Fruit fly (Drosophila melanogaster): ENCODE measurements around the gene CG32640.

The CG32640 gene

DNA sequence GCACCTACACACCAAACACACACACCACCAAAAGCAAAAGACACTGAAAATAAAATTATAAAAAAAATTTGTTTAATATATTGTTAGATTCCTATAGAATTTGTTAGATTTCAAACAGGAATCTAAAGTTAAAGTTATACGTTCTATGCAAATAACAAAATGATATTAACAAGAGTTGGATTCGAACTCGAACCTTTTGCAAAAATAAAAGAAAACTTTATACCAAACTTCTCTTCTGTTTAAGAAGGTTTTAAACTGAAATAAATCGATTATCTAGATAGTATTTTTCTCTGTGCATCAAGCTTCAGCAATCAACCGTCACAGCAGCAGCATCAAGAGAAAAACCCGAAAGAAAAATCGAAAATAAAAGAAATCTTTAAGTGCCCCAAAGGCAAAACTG is 48.7 kb downstream of the CG32640 start (continued):
- TF ChIP-seq bsh (GFP tag; optimal IDR thresholded peaks at IDR 0.05): peak in 1 of 2 experiments; percentile 60
- TF ChIP-seq dati (GFP tag; IDR thresholded peaks at IDR 0.05): no peak
- TF ChIP-seq CG32772 (GFP tag; IDR thresholded peaks at IDR 0.05): no peak
- 0 out of 2 replicates have a peak, but pooled peaks have one; percentile 11 for TF ChIP-seq crol (GFP tag; IDR thresholded peaks at IDR 0.05)
- no peak for TF ChIP-seq Doc3 (GFP tag; IDR thresholded peaks at IDR 0.05; ENCODE audit: partially characterized antibody)
- TF ChIP-seq sens (GFP tag): peak; percentile 83
- TF ChIP-seq D19A (tag; optimal IDR thresholded peaks at IDR 0.05): peak; percentile 47
- TF ChIP-seq esg (GFP tag; conservative IDR thresholded peaks at IDR 0.05): no peak
- TF ChIP-seq usp (GFP tag; optimal IDR thresholded peaks at IDR 0.05): no peak
- TF ChIP-seq CG10565 (GFP tag; optimal IDR thresholded peaks at IDR 0.05): no peak
- no peak for TF ChIP-seq sug (tag; optimal IDR thresholded peaks at IDR 0.05)
- TF ChIP-seq ftz-f1 (GFP tag; optimal IDR thresholded peaks at IDR 0.05): no peak
- no peak for TF ChIP-seq BtbVII (GFP tag; optimal IDR thresholded peaks at IDR 0.05)
- TF ChIP-seq Lpt (GFP tag; optimal IDR thresholded peaks at IDR 0.05): no peak
- TF ChIP-seq Asciz (GFP tag; optimal IDR thresholded peaks at IDR 0.05): peak; percentile 49
- peak; percentile 45 for TF ChIP-seq fd96Cb (tag; optimal IDR thresholded peaks at IDR 0.05)
- TF ChIP-seq Trl (optimal IDR thresholded peaks at IDR 0.05): no peak
- no peak for TF ChIP-seq Trl (GFP tag; optimal IDR thresholded peaks at IDR 0.05)
- no peak for TF ChIP-seq CG43689 (GFP tag; IDR thresholded peaks at IDR 0.05)
- peak; percentile 70 for TF ChIP-seq gem (tag; optimal IDR thresholded peaks at IDR 0.05)
- TF ChIP-seq ci (GFP tag; IDR thresholded peaks at IDR 0.05): 0 out of 3 replicates have a peak, but pooled peaks have one; percentile 29
- no peak for TF ChIP-seq CG4617 (GFP tag; optimal IDR thresholded peaks at IDR 0.05; ENCODE audit: borderline replicate concordance)
- TF ChIP-seq NfI (GFP tag; optimal IDR thresholded peaks at IDR 0.05): no peak
- no peak for TF ChIP-seq otp (GFP tag; IDR thresholded peaks at IDR 0.05)
- no peak for TF ChIP-seq CG17612 (GFP tag; IDR thresholded peaks at IDR 0.05)
- TF ChIP-seq Jarid2 (GFP tag; optimal IDR thresholded peaks at IDR 0.05): no peak
- TF ChIP-seq Atf3 (GFP tag; optimal IDR thresholded peaks at IDR 0.05): no peak
- no peak for TF ChIP-seq Kr (GFP tag; optimal IDR thresholded peaks at IDR 0.05)
- no peak for TF ChIP-seq CG7745 (tag; optimal IDR thresholded peaks at IDR 0.05)
- peak; percentile 72 for TF ChIP-seq Sox102F (GFP tag; optimal IDR thresholded peaks at IDR 0.05)
- TF ChIP-seq CG17912 (GFP tag; optimal IDR thresholded peaks at IDR 0.05): no peak
- no peak for TF ChIP-seq sob (GFP tag; IDR thresholded peaks at IDR 0.05)
- TF ChIP-seq CG14710 (tag; optimal IDR thresholded peaks at IDR 0.05): peak; percentile 42
- TF ChIP-seq Dip3 (GFP tag; optimal IDR thresholded peaks at IDR 0.05): no peak
- peak; percentile 23 for TF ChIP-seq CG15269 (tag; optimal IDR thresholded peaks at IDR 0.05)
- no peak for TF ChIP-seq Ets97D (GFP tag; optimal IDR thresholded peaks at IDR 0.05)
- TF ChIP-seq H15 (GFP tag; IDR thresholded peaks at IDR 0.05): no peak
- no peak for TF ChIP-seq Hmx (GFP tag; optimal IDR thresholded peaks at IDR 0.05)
- no peak for TF ChIP-seq sens-2 (GFP tag; IDR thresholded peaks at IDR 0.05)
- TF ChIP-seq ham (GFP tag; IDR thresholded peaks at IDR 0.05): no peak
- no peak for TF ChIP-seq CG13624 (GFP tag; optimal IDR thresholded peaks at IDR 0.05)
- no peak for TF ChIP-seq fd64A (GFP tag; optimal IDR thresholded peaks at IDR 0.05)
- TF ChIP-seq Sox100B (GFP tag; optimal IDR thresholded peaks at IDR 0.05): peak; percentile 66
- peak; percentile 55; the same call in 1 of the 2 replicates for TF ChIP-seq Drgx (GFP tag; IDR thresholded peaks at IDR 0.05)
- TF ChIP-seq cato (GFP tag; optimal IDR thresholded peaks at IDR 0.05; ENCODE audit: borderline replicate concordance): no peak
- TF ChIP-seq HLH54F (GFP tag; optimal IDR thresholded peaks at IDR 0.05): no peak
- no peak for TF ChIP-seq cas (GFP tag; IDR thresholded peaks at IDR 0.05)
- TF ChIP-seq gcm (GFP tag; optimal IDR thresholded peaks at IDR 0.05): peak; percentile 50
- TF ChIP-seq dmrt99B (tag; optimal IDR thresholded peaks at IDR 0.05): peak; percentile 70
- TF ChIP-seq CG34224 (GFP tag; IDR thresholded peaks at IDR 0.05; ENCODE audit: partially characterized antibody): no peak
- TF ChIP-seq al (GFP tag; IDR thresholded peaks at IDR 0.05): no peak
- peak; percentile 6 for TF ChIP-seq Six4 (GFP tag; optimal IDR thresholded peaks at IDR 0.05)

Measured in whole organism, embryonic.